Worm (Caenorhabditis elegans) whole organism, late embryonic: ENCODE results near the gene lact-2.
A peak's percentile ranks its signal among the peaks of the same experiment; 100 is the strongest.

ENCODE experiments used
- C08G9.2 ChIP-seq: sonication (generic microtip); optimal IDR thresholded peaks from 2 replicates; lab custom pipeline; 2016; ENCODE audit warnings: mild to moderate bottlenecking, missing genetic modification characterization, moderate library complexity, missing compliant biosample characterization
- K02D7.2 ChIP-seq: sonication (generic microtip); optimal IDR thresholded peaks from 2 replicates; lab custom pipeline; 2017; ENCODE audit warnings: mild to moderate bottlenecking, missing genetic modification characterization, missing compliant biosample characterization
- Y22D7AL.16 ChIP-seq: sonication (generic microtip); optimal IDR thresholded peaks from 2 replicates; lab custom pipeline; 2016; ENCODE audit warnings: missing genetic modification characterization, missing compliant biosample characterization
- ceh-14 ChIP-seq: sonication (generic microtip); optimal IDR thresholded peaks from 2 replicates; lab custom pipeline; 2016; ENCODE audit warnings: missing genotype, missing genetic modification characterization, missing compliant biosample characterization
- ceh-19 ChIP-seq: fragments of 200-800 bp; sonication (Bioruptor generic); optimal IDR thresholded peaks from 2 replicates; lab custom pipeline; 2018; ENCODE audit warnings: mild to moderate bottlenecking, missing genetic modification characterization, missing compliant biosample characterization
- ceh-22 ChIP-seq: sonication (generic microtip); optimal IDR thresholded peaks from 2 replicates; lab custom pipeline; 2017; ENCODE audit warnings: missing biosample characterization, missing genetic modification characterization
- ceh-24 ChIP-seq: sonication (generic microtip); optimal IDR thresholded peaks from 2 replicates; lab custom pipeline; 2016; ENCODE audit warnings: mild to moderate bottlenecking, missing genetic modification characterization, missing compliant biosample characterization
- ceh-30 ChIP-seq: fragments of 150-350 bp; optimal IDR thresholded peaks from 2 replicates; lab custom pipeline; 2014; ENCODE audit warnings: missing biosample characterization, missing genetic modification characterization
- ceh-31 ChIP-seq: sonication (generic microtip); optimal IDR thresholded peaks from 2 replicates; lab custom pipeline; 2016; ENCODE audit warnings: missing genetic modification characterization, missing compliant biosample characterization
- ceh-45 ChIP-seq: fragments of 200-800 bp; sonication (Bioruptor generic); IDR thresholded peaks from 2 replicates; pipeline ENCODE4 v1.3.6; 2022; ENCODE audit warnings: missing genetic modification reagents, missing genetic modification characterization, missing compliant biosample characterization
- ceh-48 ChIP-seq: sonication (generic microtip); optimal IDR thresholded peaks from 2 replicates; lab custom pipeline; 2016; ENCODE audit warnings: missing genetic modification characterization, inconsistent platforms, missing compliant biosample characterization
- ceh-6 ChIP-seq: fragments of 200-800 bp; sonication (Bioruptor generic); optimal IDR thresholded peaks from 2 replicates; lab custom pipeline; 2018; ENCODE audit warnings: mild to moderate bottlenecking, missing genetic modification characterization, missing compliant biosample characterization
- ceh-9 ChIP-seq: sonication (generic microtip); optimal IDR thresholded peaks from 2 replicates; lab custom pipeline; 2016; ENCODE audit warnings: mild to moderate bottlenecking, missing genetic modification characterization, inconsistent platforms, missing compliant biosample characterization
- dmd-4 ChIP-seq: sonication (generic microtip); optimal IDR thresholded peaks from 2 replicates; lab custom pipeline; 2016; ENCODE audit warnings: borderline replicate concordance, missing genetic modification characterization, missing compliant biosample characterization
- dve-1 ChIP-seq: sonication (generic microtip); optimal IDR thresholded peaks from 2 replicates; lab custom pipeline; 2017; ENCODE audit warnings: antibody characterized with exemption, mild to moderate bottlenecking, missing genetic modification characterization, missing compliant biosample characterization
- elt-4 ChIP-seq: sonication (generic microtip); optimal IDR thresholded peaks from 2 replicates; lab custom pipeline; 2016; ENCODE audit warnings: missing genetic modification characterization, missing compliant biosample characterization
- fax-1 ChIP-seq: sonication (generic microtip); optimal IDR thresholded peaks from 2 replicates; lab custom pipeline; 2016; ENCODE audit warnings: missing genotype, missing genetic modification characterization, missing compliant biosample characterization
- fkh-10 ChIP-seq: fragments of 150-350 bp; optimal IDR thresholded peaks from 2 replicates; lab custom pipeline; 2014; ENCODE audit warnings: missing biosample characterization, missing genetic modification reagents, missing genetic modification characterization
- fkh-6 ChIP-seq: sonication (generic microtip); optimal IDR thresholded peaks from 2 replicates; lab custom pipeline; 2016; ENCODE audit warnings: missing genetic modification characterization, missing compliant biosample characterization
- hlh-15 ChIP-seq: sonication (generic microtip); optimal IDR thresholded peaks from 2 replicates; lab custom pipeline; 2016; ENCODE audit warnings: missing genetic modification characterization, missing compliant biosample characterization
- hlh-6 ChIP-seq: sonication (generic microtip); optimal IDR thresholded peaks from 2 replicates; lab custom pipeline; 2016; ENCODE audit warnings: missing genotype, missing genetic modification characterization, missing compliant biosample characterization
- hlh-8 ChIP-seq: sonication (generic microtip); optimal IDR thresholded peaks from 2 replicates; lab custom pipeline; 2016; ENCODE audit warnings: missing genotype, missing genetic modification characterization, missing compliant biosample characterization
- lin-11 ChIP-seq: fragments of 200-800 bp; sonication (Bioruptor generic); optimal IDR thresholded peaks from 2 replicates; lab custom pipeline; 2018; ENCODE audit warnings: mild to moderate bottlenecking, missing genetic modification characterization, missing compliant biosample characterization
- madf-2 ChIP-seq: sonication (generic microtip); optimal IDR thresholded peaks from 2 replicates; lab custom pipeline; 2017; ENCODE audit warnings: missing genetic modification characterization, missing compliant biosample characterization
- nfya-1 ChIP-seq: sonication (generic microtip); optimal IDR thresholded peaks from 2 replicates; lab custom pipeline; 2017; ENCODE audit warnings: missing genetic modification characterization, mild to moderate bottlenecking, missing compliant biosample characterization, antibody characterized with exemption, moderate library complexity
- pat-9 ChIP-seq: fragments of 200-800 bp; sonication (Bioruptor generic); optimal IDR thresholded peaks from 2 replicates; lab custom pipeline; 2018; ENCODE audit warnings: mild to moderate bottlenecking, missing genetic modification characterization, moderate library complexity, missing compliant biosample characterization
- pqm-1 ChIP-seq: sonication (generic microtip); optimal IDR thresholded peaks from 2 replicates; lab custom pipeline; 2016; ENCODE audit warnings: missing genetic modification characterization, missing compliant biosample characterization
- syd-9 ChIP-seq: sonication (generic microtip); optimal IDR thresholded peaks from 2 replicates; lab custom pipeline; 2016; ENCODE audit warnings: mild to moderate bottlenecking, missing genetic modification characterization, moderate library complexity, missing compliant biosample characterization
- tbx-2 ChIP-seq: sonication (generic microtip); optimal IDR thresholded peaks from 2 replicates; lab custom pipeline; 2016; ENCODE audit warnings: missing genetic modification characterization, missing compliant biosample characterization
- ttx-3 ChIP-seq: sonication (generic microtip); optimal IDR thresholded peaks from 2 replicates; lab custom pipeline; 2016; ENCODE audit warnings: missing genetic modification reagents, missing genetic modification characterization, missing compliant biosample characterization
- unc-3 ChIP-seq, 2 experiments: fragments of 200-800 bp in 1 of 2; sonication (Bioruptor generic) in 1 of 2; sonication (generic microtip) in 1 of 2; conservative IDR thresholded peaks in 1 of 2; optimal IDR thresholded peaks in 1 of 2; 2 replicates each; pipeline versions ENCODE4 v1.3.6 to Lab custom; 2016 to 2022; ENCODE audit warnings: missing compliant biosample characterization in 2 of 2, missing genetic modification characterization in 2 of 2, missing genetic modification reagents in 1 of 2
- unc-42 ChIP-seq: sonication (generic microtip); optimal IDR thresholded peaks from 2 replicates; lab custom pipeline; 2016; ENCODE audit warnings: missing genotype, missing genetic modification characterization, missing compliant biosample characterization
- ztf-16 ChIP-seq: sonication (generic microtip); optimal IDR thresholded peaks from 2 replicates; lab custom pipeline; 2017; ENCODE audit warnings: missing genetic modification characterization, missing compliant biosample characterization

lact-2 gene

ce11 chrII:10056545-10057038, 38.1 kb upstream of the lact-2 start, which contains the start of gene C18D1.2:
Gene C18D1.2 (plus strand): TSS chrII:10056988.
- no peak for TF ChIP-seq tbx-2
- no peak for TF ChIP-seq syd-9 (tag; lab: Kevin White, UChicago)
- TF ChIP-seq ceh-45 (GFP tag; lab: Robert Waterston, UW) = no peak
- no peak for TF ChIP-seq ceh-30
- TF ChIP-seq fkh-10 = no peak
- TF ChIP-seq Y22D7AL.16 (tag; lab: Kevin White, UChicago) = no peak
- no peak for TF ChIP-seq hlh-6
- TF ChIP-seq K02D7.2 (tag; lab: Kevin White, UChicago) = no peak
- TF ChIP-seq fkh-6 (tag; lab: Kevin White, UChicago) = no peak
- TF ChIP-seq dve-1 (tag; lab: Kevin White, UChicago) = no peak
- TF ChIP-seq ceh-6 (GFP tag; lab: Kevin White, UChicago) = no peak
- TF ChIP-seq hlh-8 (tag; lab: Kevin White, UChicago) = no peak
- TF ChIP-seq madf-2 (tag; lab: Kevin White, UChicago) = no peak
- TF ChIP-seq lin-11 (tag; lab: Kevin White, UChicago) = no peak
- TF ChIP-seq, all 69 proteins: peak for 0

DNA sequence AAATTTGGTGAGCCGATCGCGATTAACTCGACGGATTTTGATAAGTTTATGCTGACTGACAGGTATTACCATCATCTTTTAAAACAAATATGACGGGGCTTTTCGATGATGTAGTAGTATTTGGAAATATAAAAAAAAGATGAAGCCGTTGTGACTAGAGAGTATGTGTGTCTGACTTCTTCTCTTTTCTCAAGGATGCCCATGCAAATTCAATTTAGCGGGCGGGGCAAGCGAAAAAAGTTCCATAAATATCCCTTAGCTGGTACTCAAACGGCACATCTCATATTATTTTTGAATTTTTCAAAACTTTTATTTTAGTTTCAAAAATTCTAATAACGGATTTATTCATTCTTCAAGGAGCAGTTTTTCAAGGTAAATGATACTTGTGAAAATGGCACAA, 34.2 kb upstream of the lact-2 start, which contains the start of gene stg-1:
TSS of gene stg-1 (minus strand) at position 153 of the 400 bp plus-strand sequence.
- TF ChIP-seq ceh-14 (tag; lab: Kevin White, UChicago) (no peak), ceh-9 (tag; lab: Kevin White, UChicago) (no peak), Y22D7AL.16 (tag; lab: Kevin White, UChicago) (no peak), lin-11 (tag; lab: Kevin White, UChicago) (no peak), ceh-31 (tag; lab: Kevin White, UChicago) (no peak), ztf-16 (tag; lab: Kevin White, UChicago) (no peak), hlh-15 (tag; lab: Kevin White, UChicago) (no peak), unc-42 (tag; lab: Kevin White, UChicago) (peak; percentile 85)

ce11 chrII:10065472-10065871, 29.2 kb upstream of the lact-2 start:
- TF ChIP-seq pqm-1 (tag; lab: Kevin White, UChicago) = no peak
- TF ChIP-seq ttx-3 (tag; lab: Kevin White, UChicago) = no peak
- no peak for TF ChIP-seq unc-3 (GFP tag; conservative IDR thresholded peaks at IDR 0.05; lab: Robert Waterston, UW)
- no peak for TF ChIP-seq unc-3 (tag; optimal IDR thresholded peaks at IDR 0.05; lab: Kevin White, UChicago)
- TF ChIP-seq ceh-6 (GFP tag; lab: Kevin White, UChicago) = peak; percentile 42
- peak; percentile 4 for TF ChIP-seq tbx-2
- peak; percentile 11 for TF ChIP-seq nfya-1

DNA sequence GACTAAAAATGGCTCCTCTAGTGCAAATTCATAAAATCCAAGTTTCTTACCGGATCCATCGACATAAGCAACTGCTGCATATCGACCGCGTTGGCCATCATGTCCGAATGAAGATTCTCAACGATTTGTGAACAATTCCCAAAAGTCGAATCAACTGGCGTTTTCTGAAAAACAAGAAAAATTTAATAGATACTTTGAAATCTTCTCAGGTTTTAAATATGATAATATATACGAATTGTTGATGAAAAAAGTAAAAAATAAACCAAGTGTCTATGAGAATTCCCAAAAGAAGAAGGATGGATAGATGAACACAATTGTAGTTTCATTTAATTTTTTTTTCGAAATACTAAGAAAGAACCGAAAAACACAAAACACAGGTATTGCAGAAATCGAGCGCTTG, 26.9 kb upstream of the lact-2 start, which contains the start of gene die-1:
TSS of gene die-1 (minus strand) at position 101 of the 400 bp plus-strand sequence.
- no peak for TF ChIP-seq K02D7.2 (tag; lab: Kevin White, UChicago)
- TF ChIP-seq ceh-22 = no peak
- TF ChIP-seq, all 69 proteins: peak for 0

DNA sequence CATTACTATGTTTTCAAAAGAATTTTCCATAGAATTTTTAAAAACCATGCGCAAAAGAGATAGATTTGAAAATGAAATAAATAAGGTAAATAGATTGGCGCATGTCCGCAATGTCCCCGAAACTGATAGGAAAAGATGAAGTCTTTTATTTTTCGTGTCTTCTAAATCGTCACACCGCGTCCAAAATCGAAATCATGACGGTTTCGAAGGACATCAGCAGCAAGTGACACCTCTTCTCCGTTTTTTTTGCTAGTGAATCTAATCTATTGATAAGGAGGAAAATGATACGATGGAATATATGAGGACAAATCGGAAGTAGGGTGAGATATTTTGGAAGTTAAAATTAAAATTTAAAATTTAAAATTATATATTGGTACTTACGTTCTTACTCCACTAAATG, 20.7 kb upstream of the lact-2 start:
- TF ChIP-seq fkh-6 (tag; lab: Kevin White, UChicago) = no peak
- TF ChIP-seq ceh-24 (tag; lab: Kevin White, UChicago) = no peak
- TF ChIP-seq ceh-19 = no peak
- TF ChIP-seq elt-4 = no peak
- no peak for TF ChIP-seq ceh-45 (GFP tag; lab: Robert Waterston, UW)
- TF ChIP-seq pat-9 = no peak
- no peak for TF ChIP-seq lin-11 (tag; lab: Kevin White, UChicago)
- TF ChIP-seq ceh-48 = no peak
- no peak for TF ChIP-seq dve-1 (tag; lab: Kevin White, UChicago)
- no peak for TF ChIP-seq madf-2 (tag; lab: Kevin White, UChicago)
- TF ChIP-seq pqm-1 (tag; lab: Kevin White, UChicago) = no peak
- no peak for TF ChIP-seq dmd-4 (tag; lab: Kevin White, UChicago)
- TF ChIP-seq fax-1 (tag; lab: Kevin White, UChicago) = no peak
- no peak for TF ChIP-seq C08G9.2
- TF ChIP-seq, all 69 proteins: peak for 0
